Fruit fly (Drosophila melanogaster) whole organism, wandering third instar larva: ENCODE results near the gene grn.
A peak's percentile ranks its signal among the peaks of the same experiment; 100 is the strongest.

Experiments used
- CG32264 ChIP-seq: fragments of 200-800 bp; sonication (Bioruptor generic); optimal IDR thresholded peaks from 2 replicates; lab custom pipeline; 2016; ENCODE audit warnings: missing biosample characterization, missing genetic modification characterization
- dl ChIP-seq, 2 experiments: fragments of 175-275, 200-275 bp in 1 of 2; fragments of 200-275 bp in 1 of 2; sonication (Bioruptor generic); optimal IDR thresholded peaks; lab custom pipeline; 2018; ENCODE audit warnings: mild to moderate bottlenecking in 2 of 2, missing biosample characterization in 2 of 2, missing genetic modification characterization in 2 of 2, moderate library complexity in 2 of 2; ENCODE audit not compliant: partially characterized antibody in 2 of 2, insufficient read depth in 1 of 2
- dmrt93B ChIP-seq: fragments of 200-800 bp; sonication (Bioruptor generic); optimal IDR thresholded peaks from 2 replicates; lab custom pipeline; 2018; ENCODE audit warnings: missing biosample characterization, mild to moderate bottlenecking, missing genetic modification characterization
- fru ChIP-seq: fragments of 200-800 bp; sonication (Bioruptor generic); optimal IDR thresholded peaks from 3 replicates; lab custom pipeline; 2016; ENCODE audit warnings: missing biosample characterization, mild to moderate bottlenecking, missing genetic modification characterization
- pan ChIP-seq: fragments of >200 bp; optimal IDR thresholded peaks from 2 replicates; lab custom pipeline; 2017
- psq ChIP-seq: fragments of 200-800 bp; sonication (Bioruptor generic); optimal IDR thresholded peaks from 3 replicates; lab custom pipeline; 2017; ENCODE audit warnings: missing biosample characterization, mild to moderate bottlenecking, missing genetic modification characterization, moderate library complexity
- rgr ChIP-seq: fragments of 200-800 bp; sonication (Bioruptor generic); optimal IDR thresholded peaks from 3 replicates; lab custom pipeline; 2016; ENCODE audit warnings: missing biosample characterization, mild to moderate bottlenecking, missing genetic modification characterization
- tai ChIP-seq: sonication (Bioruptor generic); optimal IDR thresholded peaks from 2 replicates; lab custom pipeline; 2016; ENCODE audit warnings: missing biosample characterization, missing genetic modification characterization

dm6 chr3R:8190866-8191265 lies 9.6 kb upstream of the grn start:
- TF ChIP-seq pan (lab: Kevin White, UChicago) = no peak
- no peak for TF ChIP-seq rgr (GFP tag; lab: Kevin White, UChicago)
- no peak for TF ChIP-seq CG32264 (GFP tag; lab: Kevin White, UChicago)
- TF ChIP-seq psq (GFP tag; lab: Kevin White, UChicago) = no peak
- TF ChIP-seq fru = no peak
- no peak for TF ChIP-seq tai (GFP tag; lab: Kevin White, UChicago)
- TF ChIP-seq dmrt93B (GFP tag; lab: Kevin White, UChicago) = no peak
- peak in 1 of 2 experiments; percentile 39 for TF ChIP-seq dl (GFP tag; optimal IDR thresholded peaks at IDR 0.05; lab: Kevin White, UChicago; ENCODE audit: insufficient read depth in 1 of 2, partially characterized antibody in 2 of 2)
